Worm (Caenorhabditis elegans) whole organism, young adult: ENCODE measurements around the gene lron-4.

Experiments used
- B0336.3 ChIP-seq: fragments of 200-800 bp; sonication (Bioruptor generic); IDR thresholded peaks from 2 replicates; pipeline ENCODE4 v1.3.6; 2022; ENCODE audit warnings: missing genetic modification characterization, missing compliant biosample characterization
- D2030.7 ChIP-seq: fragments of 200-800 bp; sonication (Bioruptor generic); IDR thresholded peaks from 2 replicates; pipeline ENCODE4 v1.3.6; 2022; ENCODE audit warnings: missing genetic modification reagents, missing genetic modification characterization, missing compliant biosample characterization
- F22D6.2 ChIP-seq: sonication (generic microtip); optimal IDR thresholded peaks from 2 replicates; lab custom pipeline; 2016; ENCODE audit warnings: mild to moderate bottlenecking, missing genetic modification characterization, missing compliant biosample characterization
- F23B12.7 ChIP-seq: sonication (generic microtip); optimal IDR thresholded peaks from 2 replicates; lab custom pipeline; 2017; ENCODE audit warnings: missing genetic modification characterization, mild to moderate bottlenecking, missing compliant biosample characterization, antibody characterized with exemption, moderate library complexity; ENCODE audit not compliant: insufficient read depth
- F49E8.2 ChIP-seq: sonication (generic microtip); optimal IDR thresholded peaks from 3 replicates; lab custom pipeline; 2017; ENCODE audit warnings: missing genetic modification characterization, mild to moderate bottlenecking, missing compliant biosample characterization, antibody characterized with exemption, moderate library complexity; ENCODE audit not compliant: insufficient read depth
- F55B11.4 ChIP-seq: sonication (generic microtip); optimal IDR thresholded peaks from 2 replicates; lab custom pipeline; 2016; ENCODE audit warnings: missing compliant biosample characterization, missing genetic modification characterization, borderline replicate concordance; ENCODE audit not compliant: insufficient read depth
- F57A8.1 ChIP-seq: fragments of 200-800 bp; sonication (Bioruptor generic); optimal IDR thresholded peaks from 2 replicates; lab custom pipeline; 2018; ENCODE audit warnings: mild to moderate bottlenecking, missing genetic modification characterization, moderate library complexity, missing compliant biosample characterization
- K11D2.4 ChIP-seq: fragments of 200-800 bp; sonication (Bioruptor generic); IDR thresholded peaks from 2 replicates; pipeline ENCODE4 v1.3.6; 2022; ENCODE audit warnings: missing genetic modification reagents, missing genetic modification characterization, missing compliant biosample characterization
- K12H6.12 ChIP-seq: fragments of 200-800 bp; sonication (Bioruptor generic); optimal IDR thresholded peaks from 2 replicates; lab custom pipeline; 2018; ENCODE audit warnings: mild to moderate bottlenecking, missing genetic modification characterization, missing compliant biosample characterization
- T26A5.8 ChIP-seq: sonication (generic microtip); optimal IDR thresholded peaks from 2 replicates; lab custom pipeline; 2016; ENCODE audit warnings: missing genetic modification characterization, missing compliant biosample characterization
- Y53F4B.3 ChIP-seq: fragments of 200-800 bp; sonication (Bioruptor generic); IDR thresholded peaks from 2 replicates; pipeline ENCODE4 v1.3.6; 2022; ENCODE audit warnings: missing genetic modification reagents, missing genetic modification characterization, missing compliant biosample characterization
- akir-1 ChIP-seq: fragments of 200-800 bp; sonication (Bioruptor generic); optimal IDR thresholded peaks from 2 replicates; lab custom pipeline; 2018; ENCODE audit warnings: mild to moderate bottlenecking, missing genetic modification characterization, moderate library complexity, missing compliant biosample characterization
- ama-1 ChIP-seq, 3 experiments: fragments of 150-350 bp in 1 of 3; sonication (generic microtip) in 2 of 3; optimal IDR thresholded peaks; 2 replicates each; lab custom pipeline; 2014 to 2018; ENCODE audit warnings: missing biosample characterization in 2 of 3, missing genetic modification characterization in 2 of 3, missing genetic modification reagents in 2 of 3
- aptf-3 ChIP-seq: fragments of 200-800 bp; sonication (Bioruptor generic); IDR thresholded peaks from 2 replicates; pipeline ENCODE4 v1.3.6; 2022; ENCODE audit warnings: missing genetic modification characterization, missing compliant biosample characterization
- bed-2 ChIP-seq: fragments of 200-800 bp; sonication (Bioruptor generic); IDR thresholded peaks from 2 replicates; pipeline ENCODE4 v1.3.6; 2022; ENCODE audit warnings: missing genetic modification reagents, missing genetic modification characterization, missing compliant biosample characterization
- cebp-1 ChIP-seq, 2 experiments: fragments of 200-800 bp in 1 of 2; sonication (Bioruptor generic) in 1 of 2; sonication (generic microtip) in 1 of 2; IDR thresholded peaks in 1 of 2; optimal IDR thresholded peaks in 1 of 2; 2 replicates each; pipeline versions ENCODE4 v1.3.6 to Lab custom; 2017 to 2022; ENCODE audit warnings: missing compliant biosample characterization in 2 of 2, missing genetic modification characterization in 2 of 2, mild to moderate bottlenecking in 1 of 2, missing genetic modification reagents in 1 of 2, moderate library complexity in 1 of 2
- cebp-2 ChIP-seq: fragments of 200-800 bp; sonication (Bioruptor generic); IDR thresholded peaks from 2 replicates; pipeline ENCODE4 v1.3.6; 2022; ENCODE audit warnings: missing genetic modification characterization, missing compliant biosample characterization
- ceh-100 ChIP-seq: fragments of 200-800 bp; sonication (Bioruptor generic); IDR thresholded peaks from 2 replicates; pipeline ENCODE4 v1.3.6; 2022; ENCODE audit warnings: missing genetic modification reagents, missing genetic modification characterization, missing compliant biosample characterization
- ceh-58 ChIP-seq: fragments of 200-800 bp; sonication (Bioruptor generic); IDR thresholded peaks from 2 replicates; pipeline ENCODE4 v1.3.6; 2022; ENCODE audit warnings: missing genetic modification characterization, missing compliant biosample characterization
- ceh-91 ChIP-seq: fragments of 200-800 bp; sonication (Bioruptor generic); IDR thresholded peaks from 2 replicates; pipeline ENCODE4 v1.3.6; 2022; ENCODE audit warnings: missing genetic modification reagents, missing genetic modification characterization, missing compliant biosample characterization
- chd-7 ChIP-seq: sonication (generic microtip); optimal IDR thresholded peaks from 2 replicates; lab custom pipeline; 2016; ENCODE audit warnings: mild to moderate bottlenecking, missing genetic modification characterization, moderate library complexity, missing compliant biosample characterization
- egl-18 ChIP-seq: fragments of 200-800 bp; sonication (Bioruptor generic); IDR thresholded peaks from 2 replicates; pipeline ENCODE4 v1.3.6; 2022; ENCODE audit warnings: missing genetic modification reagents, missing genetic modification characterization, missing compliant biosample characterization
- hrde-1 ChIP-seq: sonication (generic microtip); optimal IDR thresholded peaks from 2 replicates; lab custom pipeline; 2016; ENCODE audit warnings: missing genetic modification characterization, mild to moderate bottlenecking, missing compliant biosample characterization, moderate library complexity, missing genotype, missing genetic modification reagents, borderline replicate concordance
- hsf-1 ChIP-seq: fragments of 200-800 bp; sonication (Bioruptor generic); IDR thresholded peaks from 2 replicates; pipeline ENCODE4 v1.3.6; 2022; ENCODE audit warnings: missing genetic modification reagents, missing genetic modification characterization, missing compliant biosample characterization
- let-607 ChIP-seq, 2 experiments: fragments of 200-800 bp in 1 of 2; sonication (Bioruptor generic) in 1 of 2; sonication (generic microtip) in 1 of 2; optimal IDR thresholded peaks; 2 replicates each; lab custom pipeline; 2016 to 2018; ENCODE audit warnings: mild to moderate bottlenecking in 2 of 2, missing compliant biosample characterization in 2 of 2, missing genetic modification characterization in 2 of 2, moderate library complexity in 2 of 2, missing genotype in 1 of 2
- lin-40 ChIP-seq: sonication (generic microtip); optimal IDR thresholded peaks from 2 replicates; lab custom pipeline; 2016; ENCODE audit warnings: missing genetic modification characterization, mild to moderate bottlenecking, missing compliant biosample characterization, missing genotype, missing genetic modification reagents
- lir-1 ChIP-seq: fragments of 200-800 bp; sonication (Bioruptor generic); conservative IDR thresholded peaks from 2 replicates; pipeline ENCODE4 v1.3.6; 2022; ENCODE audit warnings: missing genetic modification reagents, missing genetic modification characterization, missing compliant biosample characterization
- lsl-1 ChIP-seq: fragments of 200-800 bp; sonication (Bioruptor generic); optimal IDR thresholded peaks from 2 replicates; lab custom pipeline; 2018; ENCODE audit warnings: mild to moderate bottlenecking, missing genetic modification characterization, moderate library complexity, missing compliant biosample characterization
- madf-10 ChIP-seq: sonication (generic microtip); optimal IDR thresholded peaks from 2 replicates; lab custom pipeline; 2016; ENCODE audit warnings: mild to moderate bottlenecking, missing genetic modification characterization, missing compliant biosample characterization
- madf-6 ChIP-seq: fragments of 200-800 bp; sonication (Bioruptor generic); IDR thresholded peaks from 2 replicates; pipeline ENCODE4 v1.3.6; 2022; ENCODE audit warnings: missing genetic modification reagents, missing genetic modification characterization, missing compliant biosample characterization
- madf-8 ChIP-seq: fragments of 200-800 bp; sonication (Bioruptor generic); conservative IDR thresholded peaks from 2 replicates; pipeline ENCODE4 v1.3.6; 2022; ENCODE audit warnings: missing genetic modification reagents, missing genetic modification characterization, missing compliant biosample characterization
- mel-28 ChIP-seq: sonication (generic microtip); optimal IDR thresholded peaks from 2 replicates; lab custom pipeline; 2016; ENCODE audit warnings: borderline replicate concordance, mild to moderate bottlenecking, missing genetic modification characterization, missing compliant biosample characterization
- mes-4 ChIP-seq: sonication (generic microtip); optimal IDR thresholded peaks from 2 replicates; lab custom pipeline; 2016; ENCODE audit warnings: missing genotype, missing genetic modification characterization, missing compliant biosample characterization
- nfya-1 ChIP-seq: sonication (generic microtip); optimal IDR thresholded peaks from 2 replicates; lab custom pipeline; 2017; ENCODE audit warnings: antibody characterized with exemption, missing compliant biosample characterization, missing genetic modification characterization, borderline replicate concordance; ENCODE audit not compliant: insufficient read depth
- nfyb-1 ChIP-seq: fragments of 200-800 bp; sonication (Bioruptor generic); IDR thresholded peaks from 2 replicates; pipeline ENCODE4 v1.3.6; 2022; ENCODE audit warnings: missing genetic modification reagents, missing genetic modification characterization, missing compliant biosample characterization
- nhr-120 ChIP-seq: fragments of 200-800 bp; sonication (Bioruptor generic); IDR thresholded peaks from 2 replicates; pipeline ENCODE4 v1.3.6; 2022; ENCODE audit warnings: missing genetic modification characterization, missing compliant biosample characterization
- nhr-27 ChIP-seq: fragments of 200-800 bp; sonication (Bioruptor generic); optimal IDR thresholded peaks from 2 replicates; lab custom pipeline; 2018; ENCODE audit warnings: mild to moderate bottlenecking, missing genetic modification characterization, moderate library complexity, missing compliant biosample characterization
- nhr-80 ChIP-seq: sonication (generic microtip); optimal IDR thresholded peaks from 2 replicates; lab custom pipeline; 2016; ENCODE audit warnings: missing genetic modification characterization, missing compliant biosample characterization
- rec-8 ChIP-seq, 2 experiments: sonication (generic microtip); optimal IDR thresholded peaks; 2 replicates each; lab custom pipeline; 2016; ENCODE audit warnings: mild to moderate bottlenecking in 2 of 2, missing genetic modification characterization in 2 of 2, missing genetic modification reagents in 2 of 2, missing genotype in 2 of 2, missing biosample characterization in 1 of 2, missing compliant biosample characterization in 1 of 2, moderate library complexity in 1 of 2
- snpc-1.3 ChIP-seq: sonication (generic microtip); optimal IDR thresholded peaks from 2 replicates; lab custom pipeline; 2017; ENCODE audit warnings: missing genetic modification characterization, mild to moderate bottlenecking, missing compliant biosample characterization, antibody characterized with exemption, moderate library complexity, missing genotype, missing genetic modification reagents; ENCODE audit not compliant: insufficient read depth
- somi-1 ChIP-seq: fragments of 200-800 bp; sonication (Bioruptor generic); optimal IDR thresholded peaks from 2 replicates; lab custom pipeline; 2018; ENCODE audit warnings: mild to moderate bottlenecking, missing genetic modification characterization, missing compliant biosample characterization
- sptf-2 ChIP-seq: fragments of 200-800 bp; sonication (Bioruptor generic); optimal IDR thresholded peaks from 2 replicates; lab custom pipeline; 2018; ENCODE audit warnings: mild to moderate bottlenecking, missing genetic modification characterization, missing compliant biosample characterization
- unc-130 ChIP-seq: sonication (generic microtip); optimal IDR thresholded peaks from 2 replicates; lab custom pipeline; 2016; ENCODE audit warnings: missing genetic modification reagents, missing genetic modification characterization, missing compliant biosample characterization
- zfh-2 ChIP-seq: fragments of 200-800 bp; sonication (Bioruptor generic); conservative IDR thresholded peaks from 2 replicates; pipeline ENCODE4 v1.3.6; 2022; ENCODE audit warnings: missing genetic modification reagents, missing genetic modification characterization, missing compliant biosample characterization

The lron-4 gene

DNA sequence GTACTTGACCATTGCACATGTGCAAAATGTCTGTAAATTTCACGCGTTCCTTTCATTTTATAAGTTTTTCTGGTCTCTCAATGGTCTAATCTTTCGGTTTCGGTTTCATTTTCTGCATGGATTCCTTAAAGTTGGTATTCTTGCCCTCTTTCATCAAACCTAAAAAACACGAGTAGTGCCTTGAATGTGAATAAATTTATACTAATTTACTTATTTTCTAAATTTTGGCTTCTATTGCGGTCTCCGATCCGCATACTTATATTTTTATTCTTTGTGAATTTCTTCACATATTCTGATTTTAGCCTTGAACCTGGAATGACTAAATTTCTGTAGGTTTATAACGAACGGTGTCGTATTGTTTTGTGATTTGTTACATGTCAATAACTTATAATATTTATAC is 46.0 kb downstream of the lron-4 start, which contains the start of gene pdha-1 (continued):
- TF ChIP-seq madf-6 (GFP tag; lab: Robert Waterston, UW) (no peak; the same call in 1 of the 2 replicates), lsl-1 (GFP tag; lab: Kevin White, UChicago) (peak; percentile 10), nhr-27 (no peak), chd-7 (tag; lab: Kevin White, UChicago) (no peak), F22D6.2 (no peak), hrde-1 (tag; lab: Kevin White, UChicago) (peak; percentile 32), mel-28 (tag; lab: Kevin White, UChicago) (no peak), egl-18 (GFP tag; lab: Robert Waterston, UW) (no peak)

DNA sequence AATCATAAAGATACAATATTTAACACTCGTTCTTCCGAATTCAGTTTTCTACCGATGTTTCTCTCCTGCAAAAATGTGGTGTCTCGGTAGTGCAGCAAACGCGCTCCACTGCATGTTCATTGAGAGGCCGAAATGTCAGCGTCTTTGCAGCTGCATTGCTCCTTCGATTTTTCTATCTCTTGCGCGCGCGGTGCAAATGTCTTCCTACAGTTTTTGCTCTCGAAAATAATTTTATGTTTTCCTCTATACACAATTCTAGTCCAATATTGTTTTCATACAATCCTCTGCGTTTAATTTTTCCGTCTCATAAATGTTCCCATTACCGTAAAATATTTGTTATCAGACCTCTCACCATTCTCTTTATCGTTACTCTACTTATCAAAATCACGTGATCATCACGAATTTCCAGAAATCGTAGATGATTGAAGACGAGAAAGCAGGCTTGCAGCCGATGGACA is 49.6 kb downstream of the lron-4 start, which contains the start of gene ufd-2:
Gene ufd-2, plus strand, starts transcription at position 408 of the 458 bp plus-strand sequence.
- TF ChIP-seq zfh-2 (GFP tag; lab: Robert Waterston, UW): no peak
- no peak for TF ChIP-seq K11D2.4 (GFP tag; lab: Robert Waterston, UW)
- no peak for TF ChIP-seq sptf-2 (GFP tag; lab: Kevin White, UChicago)
- no peak for TF ChIP-seq cebp-2
- TF ChIP-seq T26A5.8 (tag; lab: Kevin White, UChicago): no peak
- TF ChIP-seq egl-18 (GFP tag; lab: Robert Waterston, UW): no peak
- peak; percentile 87 for TF ChIP-seq F23B12.7
- TF ChIP-seq nhr-120 (GFP tag; lab: Robert Waterston, UW): no peak
- no peak for TF ChIP-seq F22D6.2
- peak; percentile 44 for TF ChIP-seq lin-40 (tag; lab: Kevin White, UChicago)
- no peak for TF ChIP-seq snpc-1.3 (tag; lab: Kevin White, UChicago)
- no peak for TF ChIP-seq ama-1 (optimal IDR thresholded peaks at IDR 0.05; lab: Kevin White, UChicago)
- no peak for TF ChIP-seq ama-1 (GFP tag; optimal IDR thresholded peaks at IDR 0.05; lab: Kevin White, UChicago)
- TF ChIP-seq mes-4 (tag; lab: Kevin White, UChicago): no peak
- peak in 1 of 2 experiments; percentile 17 for TF ChIP-seq let-607 (tag; optimal IDR thresholded peaks at IDR 0.05; lab: Kevin White, UChicago)
- TF ChIP-seq akir-1 (GFP tag; lab: Kevin White, UChicago): no peak
- no peak for TF ChIP-seq ceh-58
- TF ChIP-seq rec-8 (tag; optimal IDR thresholded peaks at IDR 0.05; lab: Kevin White, UChicago): no peak
- 0 out of 2 replicates have a peak, but pooled peaks have one; percentile 28 for TF ChIP-seq hsf-1
- TF ChIP-seq ceh-91 (GFP tag; lab: Robert Waterston, UW): 0 out of 2 replicates have a peak, but pooled peaks have one; percentile 62
- peak; percentile 77 for TF ChIP-seq D2030.7
- no peak for TF ChIP-seq F49E8.2 (tag; lab: Kevin White, UChicago)
- TF ChIP-seq bed-2 (GFP tag; lab: Robert Waterston, UW): peak; percentile 73
- TF ChIP-seq nfya-1 (tag; lab: Kevin White, UChicago): no peak
- TF ChIP-seq B0336.3 (GFP tag; lab: Robert Waterston, UW): no peak; the same call in 1 of the 2 replicates
- TF ChIP-seq K12H6.12 (tag; lab: Kevin White, UChicago): peak; percentile 46
- TF ChIP-seq nfyb-1 (GFP tag; lab: Robert Waterston, UW): no peak
- no peak for TF ChIP-seq madf-10 (tag; lab: Kevin White, UChicago)
- TF ChIP-seq ceh-100: peak; percentile 93
- TF ChIP-seq F57A8.1: no peak
- no peak for TF ChIP-seq somi-1 (GFP tag; lab: Kevin White, UChicago)
- no peak for TF ChIP-seq aptf-3 (GFP tag; lab: Robert Waterston, UW)
- TF ChIP-seq unc-130 (GFP tag; lab: Kevin White, UChicago): no peak
- no peak for TF ChIP-seq Y53F4B.3 (GFP tag; lab: Robert Waterston, UW)
- TF ChIP-seq madf-8 (GFP tag; lab: Robert Waterston, UW): peak; percentile 53; the same call in 1 of the 2 replicates
- TF ChIP-seq lir-1 (GFP tag; lab: Robert Waterston, UW): no peak
- TF ChIP-seq F55B11.4: no peak
- peak; percentile 87 for TF ChIP-seq nhr-80 (tag; lab: Kevin White, UChicago)
- TF ChIP-seq cebp-1 (GFP tag; IDR thresholded peaks at IDR 0.05; lab: Robert Waterston, UW): no peak
- TF ChIP-seq cebp-1 (tag; optimal IDR thresholded peaks at IDR 0.05; lab: Kevin White, UChicago): no peak
